Worm (Caenorhabditis elegans) whole organism, L1 larva: ENCODE data around the gene srh-235.

Source experiments
- F16B12.6 ChIP-seq: fragments of 150-350 bp; optimal IDR thresholded peaks from 2 replicates; lab custom pipeline; 2014; ENCODE audit warnings: missing biosample characterization, missing genetic modification characterization
- ama-1 ChIP-seq: fragments of 150-350 bp; optimal IDR thresholded peaks from 2 replicates; lab custom pipeline; 2014
- ces-1 ChIP-seq: fragments of 150-350 bp; optimal IDR thresholded peaks from 2 replicates; lab custom pipeline; 2014; ENCODE audit warnings: missing biosample characterization, missing genetic modification reagents, missing genetic modification characterization
- efl-1 ChIP-seq, 4 experiments: fragments of 150-350 bp; optimal IDR thresholded peaks in 3 of 4; peaks in 1 of 4; 1 replicate in 1 of 4; 2 replicates in 3 of 4; lab custom pipeline; 2014; ENCODE audit warnings: missing biosample characterization in 2 of 4, missing genetic modification characterization in 2 of 4, missing genetic modification reagents in 2 of 4
- fkh-8 ChIP-seq: sonication (generic microtip); optimal IDR thresholded peaks from 2 replicates; lab custom pipeline; 2016; ENCODE audit warnings: mild to moderate bottlenecking, missing genetic modification characterization, missing compliant biosample characterization
- lin-13 ChIP-seq: fragments of 150-350 bp; optimal IDR thresholded peaks from 2 replicates; lab custom pipeline; 2014; ENCODE audit warnings: missing biosample characterization, missing genetic modification reagents, missing genetic modification characterization
- lin-15B ChIP-seq: fragments of 150-350 bp; sonication (generic microtip); optimal IDR thresholded peaks from 3 replicates; lab custom pipeline; 2014; ENCODE audit warnings: missing biosample characterization, missing genetic modification characterization
- lir-3 ChIP-seq: sonication (generic microtip); optimal IDR thresholded peaks from 2 replicates; lab custom pipeline; 2016; ENCODE audit warnings: mild to moderate bottlenecking, missing genetic modification characterization, moderate library complexity, missing compliant biosample characterization; ENCODE audit not compliant: poor library complexity
- mdl-1 ChIP-seq, 2 experiments: fragments of 150-350 bp; optimal IDR thresholded peaks; 2 replicates each; lab custom pipeline; 2014 to 2017; ENCODE audit warnings: missing biosample characterization in 2 of 2, missing genetic modification characterization in 2 of 2, inconsistent platforms in 1 of 2
- mef-2 ChIP-seq: fragments of 150-350 bp; optimal IDR thresholded peaks from 2 replicates; lab custom pipeline; 2014; ENCODE audit warnings: missing biosample characterization, missing genetic modification characterization
- nhr-11 ChIP-seq: fragments of 150-350 bp; optimal IDR thresholded peaks from 2 replicates; lab custom pipeline; 2014; ENCODE audit warnings: missing biosample characterization, missing genetic modification characterization
- nhr-12 ChIP-seq: sonication (generic microtip); optimal IDR thresholded peaks from 2 replicates; lab custom pipeline; 2017; ENCODE audit warnings: missing biosample characterization, missing genetic modification characterization
- nhr-20 ChIP-seq: sonication (generic microtip); optimal IDR thresholded peaks from 2 replicates; lab custom pipeline; 2016; ENCODE audit warnings: mild to moderate bottlenecking, missing genetic modification characterization, missing compliant biosample characterization
- nhr-76 ChIP-seq: sonication (generic microtip); optimal IDR thresholded peaks from 2 replicates; lab custom pipeline; 2017; ENCODE audit warnings: missing biosample characterization, missing genetic modification characterization
- pag-3 ChIP-seq: sonication (generic microtip); optimal IDR thresholded peaks from 2 replicates; lab custom pipeline; 2017; ENCODE audit warnings: missing genetic modification characterization, mild to moderate bottlenecking, missing compliant biosample characterization, antibody characterized with exemption, borderline replicate concordance; ENCODE audit not compliant: insufficient read depth
- pqm-1 ChIP-seq: sonication (generic microtip); optimal IDR thresholded peaks from 3 replicates; lab custom pipeline; 2017; ENCODE audit warnings: missing biosample characterization, missing genetic modification characterization
- sup-37 ChIP-seq: fragments of 200-800 bp; sonication (Bioruptor generic); optimal IDR thresholded peaks from 2 replicates; lab custom pipeline; 2018; ENCODE audit warnings: mild to moderate bottlenecking, missing genetic modification characterization, missing compliant biosample characterization
- tbx-2 ChIP-seq: sonication (generic microtip); optimal IDR thresholded peaks from 2 replicates; lab custom pipeline; 2016; ENCODE audit warnings: missing genetic modification characterization, missing compliant biosample characterization
- tlp-1 ChIP-seq: fragments of 150-350 bp; optimal IDR thresholded peaks from 2 replicates; lab custom pipeline; 2014; ENCODE audit warnings: missing biosample characterization, missing genetic modification characterization
- unc-30 ChIP-seq: sonication (generic microtip); optimal IDR thresholded peaks from 2 replicates; lab custom pipeline; 2017; ENCODE audit warnings: missing biosample characterization, missing genetic modification characterization
- unc-98 ChIP-seq: fragments of 200-800 bp; sonication (Bioruptor generic); IDR thresholded peaks from 2 replicates; pipeline ENCODE4 v1.3.6; 2022; ENCODE audit warnings: missing genetic modification characterization, missing compliant biosample characterization
- zip-4 ChIP-seq: fragments of 200-800 bp; sonication (Bioruptor generic); optimal IDR thresholded peaks from 2 replicates; lab custom pipeline; 2018; ENCODE audit warnings: mild to moderate bottlenecking, missing genetic modification characterization, moderate library complexity, missing compliant biosample characterization
- ztf-11 ChIP-seq, 2 experiments: sonication (generic microtip); optimal IDR thresholded peaks; 2 replicates each; lab custom pipeline; 2016 to 2017; ENCODE audit warnings: missing genetic modification characterization in 2 of 2, missing biosample characterization in 1 of 2, missing compliant biosample characterization in 1 of 2
- ztf-4 ChIP-seq: fragments of 150-350 bp; optimal IDR thresholded peaks from 2 replicates; lab custom pipeline; 2014; ENCODE audit warnings: missing biosample characterization, missing genetic modification characterization

srh-235 gene

ce11 chrV:17430903-17431302 is 40.6 kb downstream of the srh-235 start, which contains the start of gene srbc-27:
Gene srbc-27 (plus strand): TSS chrV:17431203.
- TF ChIP-seq nhr-76 (tag; lab: Kevin White, UChicago), result no peak
- no peak for TF ChIP-seq zip-4 (GFP tag; lab: Kevin White, UChicago)
- TF ChIP-seq tlp-1 (tag; lab: Kevin White, UChicago), result no peak
- no peak for TF ChIP-seq nhr-12 (tag; lab: Kevin White, UChicago)
- no peak for TF ChIP-seq mef-2 (tag; lab: Kevin White, UChicago)
- no peak for TF ChIP-seq unc-30
- no peak for TF ChIP-seq lin-13 (GFP tag; lab: Kevin White, UChicago)

ce11 chrV:17430066-17430465 is 41.4 kb downstream of the srh-235 start, which contains the start of gene T27C5.10:
Gene T27C5.10 (minus strand): TSS chrV:17430166.
- no peak for TF ChIP-seq nhr-12 (tag; lab: Kevin White, UChicago)
- TF ChIP-seq unc-98 (GFP tag; lab: Robert Waterston, UW), result no peak
- no peak for TF ChIP-seq pqm-1 (tag; lab: Kevin White, UChicago)
- TF ChIP-seq F16B12.6 (tag; lab: Kevin White, UChicago), result no peak
- TF ChIP-seq nhr-20, result no peak
- no peak for TF ChIP-seq lir-3 (tag; lab: Kevin White, UChicago)
- TF ChIP-seq unc-30, result no peak
- no peak for TF ChIP-seq ztf-11 (tag; optimal IDR thresholded peaks at IDR 0.05; lab: Kevin White, UChicago)
- no peak for TF ChIP-seq sup-37 (GFP tag; lab: Kevin White, UChicago)
- TF ChIP-seq ama-1, result no peak
- TF ChIP-seq nhr-11 (tag; lab: Kevin White, UChicago), result no peak
- TF ChIP-seq ces-1 (GFP tag; lab: Kevin White, UChicago), result no peak
- TF ChIP-seq fkh-8 (tag; lab: Kevin White, UChicago), result no peak
- TF ChIP-seq ztf-4 (tag; lab: Kevin White, UChicago), result no peak
- no peak for TF ChIP-seq efl-1 (optimal IDR thresholded peaks at IDR 0.05; lab: Kevin White, UChicago)
- no peak for TF ChIP-seq efl-1 (GFP tag; optimal IDR thresholded peaks at IDR 0.05 in 1 of 2; lab: Kevin White, UChicago)
- TF ChIP-seq mdl-1 (tag; optimal IDR thresholded peaks at IDR 0.05; lab: Kevin White, UChicago), result no peak
- no peak for TF ChIP-seq tbx-2 (tag; lab: Kevin White, UChicago)

- TF ChIP-seq mef-2 (tag; lab: Kevin White, UChicago), result no peak
- no peak for TF ChIP-seq lin-15B (tag; lab: Kevin White, UChicago)
- TF ChIP-seq pag-3 (tag; lab: Kevin White, UChicago), result no peak
- no peak for TF ChIP-seq efl-1 (optimal IDR thresholded peaks at IDR 0.05; lab: Kevin White, UChicago)
- TF ChIP-seq efl-1 (GFP tag; optimal IDR thresholded peaks at IDR 0.05 in 1 of 2; lab: Kevin White, UChicago), result no peak
Observed at ce11 chrV:17429262-17429661, 42.2 kb downstream of the srh-235 start.
